Worm (Caenorhabditis elegans) whole organism, L2 larva: Measurements from ENCODE around the gene col-38.

Experiments
- F13H6.1 ChIP-seq: sonication (generic microtip); optimal IDR thresholded peaks from 2 replicates; lab custom pipeline; 2016; ENCODE audit warnings: missing genetic modification characterization, missing compliant biosample characterization
- ceh-16 ChIP-seq: fragments of 150-350 bp; optimal IDR thresholded peaks from 2 replicates; lab custom pipeline; 2014; ENCODE audit warnings: missing biosample characterization, missing genetic modification characterization
- crh-2 ChIP-seq: sonication (generic microtip); optimal IDR thresholded peaks from 2 replicates; lab custom pipeline; 2017; ENCODE audit warnings: missing biosample characterization, missing genetic modification characterization
- elt-1 ChIP-seq: fragments of 150-350 bp; optimal IDR thresholded peaks from 2 replicates; lab custom pipeline; 2014; ENCODE audit warnings: missing biosample characterization, missing genetic modification characterization
- gmeb-1 ChIP-seq: fragments of 150-350 bp; optimal IDR thresholded peaks from 2 replicates; lab custom pipeline; 2014; ENCODE audit warnings: missing biosample characterization, missing genetic modification characterization
- lin-11 ChIP-seq: fragments of 150-350 bp; sonication (generic microtip); optimal IDR thresholded peaks from 2 replicates; lab custom pipeline; 2014; ENCODE audit warnings: missing biosample characterization, missing genetic modification characterization, inconsistent platforms, mixed read lengths
- lin-39 ChIP-seq: fragments of 150-350 bp; optimal IDR thresholded peaks from 2 replicates; lab custom pipeline; 2014; ENCODE audit warnings: missing biosample characterization, missing genetic modification reagents, missing genetic modification characterization
- nhr-10 ChIP-seq: sonication (generic microtip); optimal IDR thresholded peaks from 2 replicates; lab custom pipeline; 2017; ENCODE audit warnings: missing biosample characterization, missing genetic modification characterization
- nhr-11 ChIP-seq: fragments of 150-350 bp; optimal IDR thresholded peaks from 2 replicates; lab custom pipeline; 2014; ENCODE audit warnings: missing biosample characterization, missing genetic modification characterization
- nhr-12 ChIP-seq: fragments of 150-350 bp; optimal IDR thresholded peaks from 2 replicates; lab custom pipeline; 2014; ENCODE audit warnings: missing biosample characterization, missing genetic modification characterization
- nhr-23 ChIP-seq: fragments of 150-350 bp; optimal IDR thresholded peaks from 2 replicates; lab custom pipeline; 2014; ENCODE audit warnings: missing biosample characterization, missing genetic modification reagents, missing genetic modification characterization
- nhr-25 ChIP-seq: fragments of 150-350 bp; sonication (generic microtip); optimal IDR thresholded peaks from 3 replicates; lab custom pipeline; 2014; ENCODE audit warnings: missing biosample characterization, missing genetic modification characterization
- skn-1 ChIP-seq: sonication (generic microtip); optimal IDR thresholded peaks from 2 replicates; lab custom pipeline; 2017; ENCODE audit warnings: missing biosample characterization, missing genetic modification characterization
- unc-62 ChIP-seq: fragments of 150-350 bp; optimal IDR thresholded peaks from 2 replicates; lab custom pipeline; 2014; ENCODE audit warnings: missing biosample characterization, missing genetic modification reagents, missing genetic modification characterization
- zag-1 ChIP-seq: fragments of 150-350 bp; optimal IDR thresholded peaks from 2 replicates; lab custom pipeline; 2014; ENCODE audit warnings: missing biosample characterization, missing genetic modification characterization
- ztf-1 ChIP-seq: fragments of 200-800 bp; sonication (Bioruptor generic); conservative IDR thresholded peaks from 2 replicates; pipeline ENCODE4 v1.3.6; 2022; ENCODE audit warnings: missing genetic modification characterization, missing compliant biosample characterization

The col-38 gene

ce11 chrII:8520625-8521024 is 48.3 kb downstream of the col-38 start, which contains the start of gene cht-2:
Gene cht-2 (plus strand): TSS chrII:8520925.
- no peak for TF ChIP-seq crh-2 (tag; lab: Kevin White, UChicago)
- no peak for TF ChIP-seq zag-1
- TF ChIP-seq skn-1 (tag; lab: Kevin White, UChicago) = no peak
- no peak for TF ChIP-seq ztf-1
- no peak for TF ChIP-seq nhr-10 (tag; lab: Kevin White, UChicago)
- TF ChIP-seq ceh-16 (tag; lab: Kevin White, UChicago) = no peak
- no peak for TF ChIP-seq gmeb-1 (tag; lab: Kevin White, UChicago)
- TF ChIP-seq nhr-12 (tag; lab: Kevin White, UChicago) = no peak
- TF ChIP-seq elt-1 (tag; lab: Kevin White, UChicago) = no peak
- no peak for TF ChIP-seq nhr-23 (tag; lab: Kevin White, UChicago)
- TF ChIP-seq F13H6.1 (tag; lab: Kevin White, UChicago) = no peak
- TF ChIP-seq nhr-25 (tag; lab: Kevin White, UChicago) = no peak
- TF ChIP-seq nhr-11 (tag; lab: Kevin White, UChicago) = no peak
- TF ChIP-seq lin-39 (tag; lab: Kevin White, UChicago) = no peak

ce11 chrII:8518210-8518609 is 50.7 kb downstream of the col-38 start, which contains the start of gene T13H5.8:
Gene T13H5.8 (plus strand): TSS chrII:8518510.
- TF ChIP-seq unc-62 (GFP tag; lab: Kevin White, UChicago) = no peak
- TF ChIP-seq skn-1 (tag; lab: Kevin White, UChicago) = no peak
- TF ChIP-seq ztf-1 = no peak
- TF ChIP-seq lin-11 (tag; lab: Kevin White, UChicago) = no peak
